Worm (Caenorhabditis elegans) whole organism, early embryonic: Measurements from ENCODE around the gene hlh-30.

Experiments
- B0310.2 ChIP-seq: sonication (generic microtip); optimal IDR thresholded peaks from 2 replicates; lab custom pipeline; 2016; ENCODE audit warnings: mild to moderate bottlenecking, missing genetic modification characterization, missing compliant biosample characterization
- F13C5.2 ChIP-seq: sonication (generic microtip); optimal IDR thresholded peaks from 2 replicates; lab custom pipeline; 2017; ENCODE audit warnings: mild to moderate bottlenecking, missing genetic modification characterization, inconsistent platforms, missing compliant biosample characterization
- aly-1 ChIP-seq: sonication (generic microtip); optimal IDR thresholded peaks from 2 replicates; lab custom pipeline; 2016; ENCODE audit warnings: missing genetic modification characterization, missing compliant biosample characterization
- ama-1 ChIP-seq: fragments of 150-350 bp; optimal IDR thresholded peaks from 2 replicates; lab custom pipeline; 2014
- ceh-13 ChIP-seq: fragments of 200-800 bp; sonication (Bioruptor generic); optimal IDR thresholded peaks from 2 replicates; lab custom pipeline; 2018; ENCODE audit warnings: mild to moderate bottlenecking, missing genetic modification characterization, missing compliant biosample characterization
- ceh-36 ChIP-seq: sonication (generic microtip); optimal IDR thresholded peaks from 2 replicates; lab custom pipeline; 2016; ENCODE audit warnings: missing genetic modification characterization, inconsistent platforms, missing compliant biosample characterization
- ets-7 ChIP-seq: sonication (generic microtip); optimal IDR thresholded peaks from 2 replicates; lab custom pipeline; 2016; ENCODE audit warnings: missing genotype, missing genetic modification characterization, missing compliant biosample characterization
- flt-1 ChIP-seq: fragments of 200-800 bp; sonication (Bioruptor generic); IDR thresholded peaks from 2 replicates; pipeline ENCODE4 v1.3.6; 2022; ENCODE audit warnings: missing genetic modification characterization, missing compliant biosample characterization
- hmbx-1 ChIP-seq: sonication (generic microtip); optimal IDR thresholded peaks from 2 replicates; lab custom pipeline; 2016; ENCODE audit warnings: mild to moderate bottlenecking, missing genetic modification characterization, missing compliant biosample characterization
- hmg-4 ChIP-seq: fragments of 200-800 bp; sonication (Bioruptor generic); optimal IDR thresholded peaks from 2 replicates; lab custom pipeline; 2018; ENCODE audit warnings: mild to moderate bottlenecking, missing genetic modification characterization, missing compliant biosample characterization
- hnd-1 ChIP-seq: sonication (generic microtip); optimal IDR thresholded peaks from 2 replicates; lab custom pipeline; 2016; ENCODE audit warnings: missing genetic modification characterization, missing compliant biosample characterization
- pes-1 ChIP-seq: fragments of 200-800 bp; sonication (Bioruptor generic); IDR thresholded peaks from 2 replicates; pipeline ENCODE4 v1.3.6; 2022; ENCODE audit warnings: missing genetic modification reagents, missing genetic modification characterization, missing compliant biosample characterization
- scrt-1 ChIP-seq: fragments of 200-800 bp; sonication (Bioruptor generic); IDR thresholded peaks from 2 replicates; pipeline ENCODE4 v1.3.6; 2022; ENCODE audit warnings: missing genetic modification characterization, missing compliant biosample characterization
- sea-1 ChIP-seq: fragments of 200-800 bp; sonication (Bioruptor generic); conservative IDR thresholded peaks from 2 replicates; pipeline ENCODE4 v1.3.6; 2022; ENCODE audit warnings: missing genetic modification characterization, missing compliant biosample characterization
- tbx-11 ChIP-seq: fragments of 200-800 bp; sonication (Bioruptor generic); IDR thresholded peaks from 2 replicates; pipeline ENCODE4 v1.3.6; 2022; ENCODE audit warnings: missing genetic modification characterization, missing compliant biosample characterization
- tbx-37 ChIP-seq: fragments of 200-800 bp; sonication (Bioruptor generic); conservative IDR thresholded peaks from 2 replicates; pipeline ENCODE4 v1.3.6; 2022; ENCODE audit warnings: missing genetic modification reagents, missing genetic modification characterization, missing compliant biosample characterization
- tra-4 ChIP-seq: sonication (generic microtip); optimal IDR thresholded peaks from 2 replicates; lab custom pipeline; 2017; ENCODE audit warnings: missing genetic modification characterization, missing compliant biosample characterization

Gene hlh-30

DNA sequence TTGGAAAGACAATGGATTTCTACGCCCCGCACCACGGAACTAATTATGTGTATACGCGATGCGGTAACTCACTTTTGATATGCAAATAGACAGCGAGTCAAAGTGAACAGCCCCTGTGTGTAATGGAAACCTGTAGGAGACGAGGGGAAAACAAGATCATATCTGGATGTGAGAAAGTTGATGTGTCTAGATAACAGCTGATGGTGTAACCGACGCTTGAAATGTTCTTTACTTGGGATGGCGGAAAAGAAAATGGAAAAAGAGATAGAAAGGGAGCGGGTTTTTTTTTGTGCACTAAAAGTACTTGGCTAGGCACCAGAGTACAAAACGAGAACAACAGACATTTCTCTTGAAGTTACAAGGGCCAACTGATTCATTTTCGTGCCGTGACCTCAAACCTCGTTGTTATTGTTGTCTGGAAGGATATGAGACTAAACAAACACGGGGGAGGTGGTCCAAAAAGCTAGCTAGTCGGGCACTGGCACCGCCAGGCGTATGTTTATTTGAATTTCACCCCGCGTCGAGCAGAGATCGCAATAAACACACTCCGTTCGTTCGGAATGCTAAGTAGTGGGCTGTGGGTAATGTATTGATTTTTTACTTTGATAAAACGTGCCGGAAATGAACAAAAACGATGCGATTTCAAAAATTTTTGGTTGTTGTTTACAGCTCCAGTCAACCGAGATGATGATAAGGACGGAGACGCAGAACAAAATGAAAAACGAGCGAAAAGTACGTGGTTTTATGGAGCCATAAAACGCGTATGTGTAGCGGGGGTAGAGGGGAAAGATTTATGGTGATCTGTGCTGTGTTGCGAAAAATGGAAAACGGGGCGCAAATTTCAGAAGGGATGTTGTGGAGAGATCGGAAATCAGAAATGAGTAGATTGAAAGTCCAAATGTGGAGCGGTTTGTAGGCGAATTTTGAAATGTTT lies 12.6 kb downstream of the hlh-30 start:
- TF ChIP-seq pes-1 (GFP tag; lab: Robert Waterston, UW) (no peak), hnd-1 (tag; lab: Kevin White, UChicago) (no peak), ama-1 (lab: Kevin White, UChicago) (no peak), tbx-37 (GFP tag; lab: Robert Waterston, UW) (no peak), ceh-13 (no peak), hmbx-1 (tag; lab: Kevin White, UChicago) (no peak), scrt-1 (GFP tag; lab: Robert Waterston, UW) (no peak), B0310.2 (no peak), flt-1 (GFP tag; lab: Robert Waterston, UW) (no peak), tbx-11 (GFP tag; lab: Robert Waterston, UW) (no peak), sea-1 (GFP tag; lab: Robert Waterston, UW) (no peak), F13C5.2 (tag; lab: Kevin White, UChicago) (no peak), aly-1 (tag; lab: Kevin White, UChicago) (no peak), ets-7 (tag; lab: Kevin White, UChicago) (no peak), hmg-4 (GFP tag; lab: Kevin White, UChicago) (no peak), ceh-36 (tag; lab: Kevin White, UChicago) (no peak), tra-4 (no peak)

DNA sequence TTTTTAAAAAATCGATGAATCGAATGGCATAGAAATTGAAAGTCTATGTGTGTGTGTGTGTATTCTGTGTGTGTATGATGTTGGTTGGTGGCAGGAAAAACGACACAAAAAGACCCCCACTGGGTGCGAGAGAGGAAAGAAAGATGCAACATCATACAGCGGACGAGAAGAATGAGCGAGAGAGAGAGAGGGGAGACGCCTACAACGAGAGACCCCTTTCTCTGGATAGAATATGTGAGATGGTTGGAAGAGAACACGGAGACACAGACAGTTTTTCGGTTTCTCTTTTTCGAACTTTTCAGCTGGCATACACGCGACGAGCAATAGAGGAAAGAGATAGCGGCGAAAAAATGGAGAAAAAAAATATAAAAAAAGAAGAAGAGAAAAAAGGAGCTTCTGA lies 14.9 kb downstream of the hlh-30 start:
- TF ChIP-seq aly-1 (tag; lab: Kevin White, UChicago), result no peak
- peak; percentile 50 for TF ChIP-seq F13C5.2 (tag; lab: Kevin White, UChicago)
- peak; percentile 31 for TF ChIP-seq hmg-4 (GFP tag; lab: Kevin White, UChicago)

ce11 chrIV:4018692-4019387 lies 15.9 kb downstream of the hlh-30 start:
- no peak for TF ChIP-seq hmg-4 (GFP tag; lab: Kevin White, UChicago)
- TF ChIP-seq pes-1 (GFP tag; lab: Robert Waterston, UW), result no peak
- no peak for TF ChIP-seq flt-1 (GFP tag; lab: Robert Waterston, UW)
- no peak for TF ChIP-seq tbx-11 (GFP tag; lab: Robert Waterston, UW)
- no peak for TF ChIP-seq aly-1 (tag; lab: Kevin White, UChicago)
- TF ChIP-seq tbx-37 (GFP tag; lab: Robert Waterston, UW), result no peak
- no peak for TF ChIP-seq sea-1 (GFP tag; lab: Robert Waterston, UW)
- TF ChIP-seq ceh-36 (tag; lab: Kevin White, UChicago), result no peak
- TF ChIP-seq scrt-1 (GFP tag; lab: Robert Waterston, UW), result no peak
- TF ChIP-seq F13C5.2 (tag; lab: Kevin White, UChicago), result no peak
- no peak for TF ChIP-seq hnd-1 (tag; lab: Kevin White, UChicago)

- no peak for TF ChIP-seq aly-1 (tag; lab: Kevin White, UChicago)
- TF ChIP-seq pes-1 (GFP tag; lab: Robert Waterston, UW), result no peak
- TF ChIP-seq scrt-1 (GFP tag; lab: Robert Waterston, UW), result no peak
- no peak for TF ChIP-seq F13C5.2 (tag; lab: Kevin White, UChicago)
- TF ChIP-seq tbx-11 (GFP tag; lab: Robert Waterston, UW), result no peak
- TF ChIP-seq flt-1 (GFP tag; lab: Robert Waterston, UW), result no peak
- no peak for TF ChIP-seq hmg-4 (GFP tag; lab: Kevin White, UChicago)
- TF ChIP-seq hmbx-1 (tag; lab: Kevin White, UChicago), result no peak
- no peak for TF ChIP-seq tbx-37 (GFP tag; lab: Robert Waterston, UW)
- no peak for TF ChIP-seq ceh-13
- no peak for TF ChIP-seq sea-1 (GFP tag; lab: Robert Waterston, UW)
Measured at ce11 chrIV:4016723-4017122, 18.0 kb downstream of the hlh-30 start.

- TF ChIP-seq flt-1 (GFP tag; lab: Robert Waterston, UW), result no peak
Measured at ce11 chrIV:4015660-4016059, 19.1 kb downstream of the hlh-30 start.

- TF ChIP-seq sea-1 (GFP tag; lab: Robert Waterston, UW) (no peak), tbx-37 (GFP tag; lab: Robert Waterston, UW) (no peak), hnd-1 (tag; lab: Kevin White, UChicago) (no peak), scrt-1 (GFP tag; lab: Robert Waterston, UW) (0 out of 2 replicates have a peak, but pooled peaks have one; percentile 39), ceh-13 (no peak), hmbx-1 (tag; lab: Kevin White, UChicago) (no peak)
Measured at ce11 chrIV:4014341-4014826, 20.4 kb downstream of the hlh-30 start.

ce11 chrIV:4013621-4014020 lies 21.1 kb downstream of the hlh-30 start:
- no peak for TF ChIP-seq flt-1 (GFP tag; lab: Robert Waterston, UW)
